Fruit fly (Drosophila melanogaster) whole organism, embryonic: ENCODE data around the gene Tsp97E.
A peak's percentile ranks its signal among the peaks of the same experiment; 100 is the strongest.

Source experiments
- Ada2b ChIP-seq: fragments of 200-800 bp; sonication (Bioruptor generic); IDR thresholded peaks from 2 replicates; pipeline ENCODE4 v1.3.6; 2022; ENCODE audit warnings: missing biosample characterization, missing genetic modification characterization
- Atf3 ChIP-seq: fragments of 200-800 bp; sonication (Bioruptor generic); optimal IDR thresholded peaks from 3 replicates; lab custom pipeline; 2016; ENCODE audit warnings: missing biosample characterization, missing genetic modification characterization
- Bdp1 ChIP-seq: fragments of 200-800 bp; sonication (Bioruptor generic); optimal IDR thresholded peaks from 3 replicates; lab custom pipeline; 2016; ENCODE audit warnings: missing biosample characterization, missing genetic modification characterization
- Bgb ChIP-seq: fragments of 200-800 bp; sonication (Bioruptor generic); IDR thresholded peaks from 2 replicates; pipeline ENCODE4 v1.3.6; 2022; ENCODE audit warnings: missing biosample characterization, missing genetic modification characterization; ENCODE audit not compliant: partially characterized antibody
- Blimp-1 ChIP-seq: fragments of 200-800 bp; sonication (Bioruptor generic); optimal IDR thresholded peaks from 3 replicates; lab custom pipeline; 2018; ENCODE audit warnings: missing biosample characterization, missing genetic modification characterization, mild to moderate bottlenecking, moderate library complexity, missing genetic modification reagents
- CG10543 ChIP-seq: fragments of 200-800 bp; sonication (Bioruptor generic); optimal IDR thresholded peaks from 3 replicates; lab custom pipeline; 2017; ENCODE audit warnings: missing biosample characterization, mild to moderate bottlenecking, missing genetic modification characterization, moderate library complexity
- CG12659 ChIP-seq: fragments of 200-800 bp; sonication (Bioruptor generic); optimal IDR thresholded peaks from 3 replicates; lab custom pipeline; 2017; ENCODE audit warnings: mild to moderate bottlenecking, missing biosample characterization, missing genetic modification reagents, missing genetic modification characterization
- CG12744 ChIP-seq: fragments of 200-800 bp; sonication (Bioruptor generic); optimal IDR thresholded peaks from 2 replicates; lab custom pipeline; 2016; ENCODE audit warnings: missing biosample characterization, missing genetic modification characterization
- CG17385 ChIP-seq: fragments of 200-800 bp; sonication (Bioruptor generic); optimal IDR thresholded peaks from 3 replicates; lab custom pipeline; 2018; ENCODE audit warnings: missing biosample characterization, mild to moderate bottlenecking, missing genetic modification characterization
- CG2129 ChIP-seq: fragments of 200-800 bp; sonication (Bioruptor generic); IDR thresholded peaks from 2 replicates; pipeline ENCODE4 v1.3.6; 2022; ENCODE audit warnings: missing biosample characterization, missing genetic modification characterization; ENCODE audit not compliant: partially characterized antibody
- CG2202 ChIP-seq: fragments of 200-800 bp; sonication (Bioruptor generic); optimal IDR thresholded peaks from 2 replicates; lab custom pipeline; 2018; ENCODE audit warnings: missing biosample characterization, mild to moderate bottlenecking, missing genetic modification characterization
- CG31365 ChIP-seq: fragments of 200-800 bp; sonication (Bioruptor generic); optimal IDR thresholded peaks from 2 replicates; lab custom pipeline; 2018; ENCODE audit warnings: missing biosample characterization, mild to moderate bottlenecking, missing genetic modification characterization
- CG42726 ChIP-seq: fragments of 200-800 bp; sonication (Bioruptor generic); IDR thresholded peaks from 2 replicates; pipeline ENCODE4 v1.3.6; 2022; ENCODE audit warnings: missing biosample characterization, missing genetic modification characterization; ENCODE audit not compliant: partially characterized antibody
- CG4328 ChIP-seq: fragments of 200-800 bp; sonication (Bioruptor generic); optimal IDR thresholded peaks from 3 replicates; lab custom pipeline; 2017; ENCODE audit warnings: missing biosample characterization, missing genetic modification reagents, missing genetic modification characterization
- CG4617 ChIP-seq: fragments of 200-800 bp; sonication (Bioruptor generic); optimal IDR thresholded peaks from 3 replicates; lab custom pipeline; 2016; ENCODE audit warnings: missing biosample characterization, missing genetic modification characterization, borderline replicate concordance
- CG4854 ChIP-seq: fragments of 200-800 bp; sonication (Bioruptor generic); optimal IDR thresholded peaks from 2 replicates; lab custom pipeline; 2016; ENCODE audit warnings: missing biosample characterization, missing genetic modification characterization, inconsistent platforms
- CG6791 ChIP-seq: fragments of 200-800 bp; sonication (Bioruptor generic); IDR thresholded peaks from 3 replicates; pipeline ENCODE4 v1.3.6; 2022; ENCODE audit warnings: missing biosample characterization, missing genetic modification characterization; ENCODE audit not compliant: partially characterized antibody
- CG7372 ChIP-seq: fragments of 200-800 bp; sonication (Bioruptor generic); IDR thresholded peaks from 2 replicates; pipeline ENCODE4 v1.3.6; 2022; ENCODE audit warnings: missing biosample characterization, missing genetic modification characterization
- CG7745 ChIP-seq: fragments of 200-800 bp; sonication (Bioruptor generic); optimal IDR thresholded peaks from 2 replicates; lab custom pipeline; 2018; ENCODE audit warnings: missing biosample characterization, mild to moderate bottlenecking, missing genetic modification characterization, moderate library complexity
- CG8290 ChIP-seq, 3 experiments: fragments of 200-800 bp; sonication (Bioruptor generic); optimal IDR thresholded peaks; 2 replicates each; lab custom pipeline; 2016 to 2019; ENCODE audit warnings: missing biosample characterization in 3 of 3, missing genetic modification characterization in 3 of 3, mild to moderate bottlenecking in 2 of 3, moderate library complexity in 1 of 3
- CG8359 ChIP-seq: fragments of 200-800 bp; sonication (Bioruptor generic); optimal IDR thresholded peaks from 2 replicates; lab custom pipeline; 2017; ENCODE audit warnings: missing biosample characterization, mild to moderate bottlenecking, missing genetic modification characterization, borderline replicate concordance
- CG9727 ChIP-seq: fragments of 200-800 bp; sonication (Bioruptor generic); optimal IDR thresholded peaks from 3 replicates; lab custom pipeline; 2017; ENCODE audit warnings: missing biosample characterization, mild to moderate bottlenecking, missing genetic modification characterization
- D19A ChIP-seq: fragments of 200-800 bp; optimal IDR thresholded peaks from 3 replicates; lab custom pipeline; 2019; ENCODE audit warnings: missing biosample characterization, mild to moderate bottlenecking, missing genetic modification characterization, moderate library complexity
- Dfd ChIP-seq, 2 experiments: fragments of >200 bp; optimal IDR thresholded peaks; 2 replicates each; lab custom pipeline; 2017; ENCODE audit warnings: missing biosample characterization in 2 of 2, missing genetic modification characterization in 2 of 2
- ERR ChIP-seq: fragments of 200-800 bp; sonication (Bioruptor generic); optimal IDR thresholded peaks from 2 replicates; lab custom pipeline; 2016; ENCODE audit warnings: missing biosample characterization, missing genetic modification characterization
- HHEX ChIP-seq: fragments of 200-800 bp; sonication (Bioruptor generic); optimal IDR thresholded peaks from 3 replicates; lab custom pipeline; 2017; ENCODE audit warnings: missing biosample characterization, mild to moderate bottlenecking, missing genetic modification characterization, missing genetic modification reagents
- Hmx ChIP-seq: fragments of 200-800 bp; sonication (Bioruptor generic); optimal IDR thresholded peaks from 2 replicates; lab custom pipeline; 2016; ENCODE audit warnings: missing biosample characterization, missing genetic modification characterization
- Hr39 ChIP-seq: fragments of >200 bp; optimal IDR thresholded peaks from 2 replicates; lab custom pipeline; 2017
- Ravus ChIP-seq: fragments of 200-800 bp; sonication (Bioruptor generic); IDR thresholded peaks from 2 replicates; pipeline ENCODE4 v1.3.6; 2022; ENCODE audit warnings: missing biosample characterization, missing genetic modification characterization
- Taf1 ChIP-seq: fragments of 200-800 bp; sonication (Bioruptor generic); IDR thresholded peaks from 2 replicates; pipeline ENCODE4 v1.3.6; 2022; ENCODE audit warnings: missing biosample characterization, missing genetic modification characterization
- Trl ChIP-seq, 3 experiments: fragments of >200 bp in 2 of 3; fragments of 200-800 bp in 1 of 3; sonication (Bioruptor generic) in 1 of 3; optimal IDR thresholded peaks; 2 replicates in 1 of 3; 3 replicates in 2 of 3; lab custom pipeline; 2016 to 2017; ENCODE audit warnings: missing biosample characterization in 1 of 3, missing genetic modification characterization in 1 of 3
- ara ChIP-seq: fragments of 200-800 bp; sonication (Bioruptor generic); IDR thresholded peaks from 2 replicates; pipeline ENCODE4 v1.3.6; 2022; ENCODE audit warnings: missing biosample characterization, missing genetic modification characterization
- ash1 ChIP-seq: fragments of 200-800 bp; sonication (Bioruptor generic); optimal IDR thresholded peaks from 2 replicates; lab custom pipeline; 2018; ENCODE audit warnings: missing biosample characterization, mild to moderate bottlenecking, missing genetic modification characterization
- bcd ChIP-seq: fragments of 200-800 bp; sonication (Bioruptor generic); optimal IDR thresholded peaks from 2 replicates; lab custom pipeline; 2017; ENCODE audit warnings: missing biosample characterization, mild to moderate bottlenecking, missing genetic modification characterization
- cas ChIP-seq: fragments of 200-800 bp; sonication (Bioruptor generic); IDR thresholded peaks from 2 replicates; pipeline ENCODE4 v1.3.6; 2022; ENCODE audit warnings: missing biosample characterization, missing genetic modification characterization
- crc ChIP-seq: fragments of 200-800 bp; sonication (Bioruptor generic); optimal IDR thresholded peaks from 2 replicates; lab custom pipeline; 2016; ENCODE audit warnings: missing biosample characterization, missing genetic modification characterization
- crol ChIP-seq: fragments of 200-800 bp; sonication (Bioruptor generic); IDR thresholded peaks from 2 replicates; pipeline ENCODE4 v1.3.6; 2022; ENCODE audit warnings: missing biosample characterization, missing genetic modification characterization
- dysf ChIP-seq: fragments of 200-800 bp; sonication (Bioruptor generic); IDR thresholded peaks from 3 replicates; pipeline ENCODE4 v1.3.6; 2022; ENCODE audit warnings: missing biosample characterization, missing genetic modification characterization
- fd3F ChIP-seq: fragments of 200-800 bp; sonication (Bioruptor generic); optimal IDR thresholded peaks from 2 replicates; lab custom pipeline; 2018; ENCODE audit warnings: missing biosample characterization, mild to moderate bottlenecking, missing genetic modification characterization, moderate library complexity
- gce ChIP-seq: fragments of 200-800 bp; sonication (Bioruptor generic); IDR thresholded peaks from 3 replicates; pipeline ENCODE4 v1.3.6; 2022; ENCODE audit warnings: missing biosample characterization, missing genetic modification characterization
- gcm ChIP-seq: fragments of 200-800 bp; sonication (Bioruptor generic); optimal IDR thresholded peaks from 2 replicates; lab custom pipeline; 2019; ENCODE audit warnings: missing biosample characterization, mild to moderate bottlenecking, missing genetic modification characterization, moderate library complexity
- gcm2 ChIP-seq: fragments of 200-800 bp; sonication (Bioruptor generic); optimal IDR thresholded peaks from 2 replicates; lab custom pipeline; 2016; ENCODE audit warnings: missing biosample characterization, missing genetic modification characterization
- knrl ChIP-seq: fragments of 200-800 bp; sonication (Bioruptor generic); IDR thresholded peaks from 3 replicates; pipeline ENCODE4 v1.3.6; 2022; ENCODE audit warnings: missing biosample characterization, missing genetic modification characterization; ENCODE audit not compliant: partially characterized antibody
- nerfin-2 ChIP-seq: fragments of 200-800 bp; sonication (Bioruptor generic); IDR thresholded peaks from 2 replicates; pipeline ENCODE4 v1.3.6; 2022; ENCODE audit warnings: missing biosample characterization, missing genetic modification characterization; ENCODE audit not compliant: partially characterized antibody
- p53 ChIP-seq: fragments of 200-800 bp; sonication (Bioruptor generic); optimal IDR thresholded peaks from 2 replicates; lab custom pipeline; 2016; ENCODE audit warnings: missing biosample characterization, missing genetic modification characterization
- pfk ChIP-seq: fragments of 200-800 bp; sonication (Bioruptor generic); optimal IDR thresholded peaks from 2 replicates; lab custom pipeline; 2018; ENCODE audit warnings: missing biosample characterization, mild to moderate bottlenecking, missing genetic modification characterization, moderate library complexity
- slbo ChIP-seq: fragments of 200-800 bp; sonication (Bioruptor generic); IDR thresholded peaks from 2 replicates; pipeline ENCODE4 v1.3.6; 2022; ENCODE audit warnings: missing biosample characterization, missing genetic modification characterization
- stwl ChIP-seq: fragments of 200-800 bp; sonication (Bioruptor generic); optimal IDR thresholded peaks from 3 replicates; lab custom pipeline; 2018; ENCODE audit warnings: missing biosample characterization, mild to moderate bottlenecking, missing genetic modification characterization, moderate library complexity
- tx ChIP-seq: fragments of 200-800 bp; sonication (Bioruptor generic); optimal IDR thresholded peaks from 2 replicates; lab custom pipeline; 2016; ENCODE audit warnings: missing biosample characterization, missing genetic modification characterization
- wor ChIP-seq: fragments of 200-800 bp; sonication (Bioruptor generic); IDR thresholded peaks from 2 replicates; pipeline ENCODE4 v1.3.6; 2022; ENCODE audit warnings: missing biosample characterization, missing genetic modification characterization

The Tsp97E gene

dm6 chr3R:26928424-26928823, 36.2 kb downstream of the Tsp97E start:
- TF ChIP-seq CG9727 (GFP tag; lab: Kevin White, UChicago) (peak; percentile 1), p53 (no peak), knrl (GFP tag; lab: Robert Waterston, UW) (no peak), cas (no peak), ash1 (GFP tag; lab: Kevin White, UChicago) (no peak), CG4854 (no peak), CG2129 (GFP tag; lab: Robert Waterston, UW) (no peak), tx (no peak), stwl (no peak), slbo (GFP tag; lab: Robert Waterston, UW) (peak; percentile 58), gcm (GFP tag; lab: Kevin White, UChicago) (peak; percentile 54), Blimp-1 (GFP tag; lab: Kevin White, UChicago) (peak; percentile 49), gcm2 (no peak), Dfd (GFP tag; optimal IDR thresholded peaks at IDR 0.05; lab: Kevin White, UChicago) (no peak), Taf1 (GFP tag; lab: Robert Waterston, UW) (no peak), CG6791 (GFP tag; lab: Robert Waterston, UW) (no peak), CG10543 (GFP tag; lab: Kevin White, UChicago) (no peak), CG4328 (GFP tag; lab: Kevin White, UChicago) (no peak), dysf (GFP tag; lab: Robert Waterston, UW) (peak; percentile 29; the same call in 1 of the 3 replicates), fd3F (peak; percentile 61), Bgb (GFP tag; lab: Robert Waterston, UW) (no peak), Atf3 (GFP tag; lab: Kevin White, UChicago) (no peak), wor (0 out of 2 replicates have a peak, but pooled peaks have one; percentile 30), CG12744 (GFP tag; lab: Kevin White, UChicago) (no peak), Bdp1 (GFP tag; lab: Kevin White, UChicago) (no peak), D19A (tag; lab: Kevin White, UChicago) (peak; percentile 10), Trl (optimal IDR thresholded peaks at IDR 0.05; lab: Kevin White, UChicago) (no peak), Trl (GFP tag; optimal IDR thresholded peaks at IDR 0.05; lab: Kevin White, UChicago) (no peak), bcd (GFP tag; lab: Kevin White, UChicago) (peak; percentile 22), ara (peak; percentile 49; the same call in 1 of the 2 replicates), pfk (GFP tag; lab: Kevin White, UChicago) (no peak), CG8359 (GFP tag; lab: Kevin White, UChicago) (peak; percentile 5), Hmx (no peak), crol (GFP tag; lab: Robert Waterston, UW) (no peak), Hr39 (lab: Kevin White, UChicago) (no peak), CG7372 (GFP tag; lab: Robert Waterston, UW) (no peak), crc (GFP tag; lab: Kevin White, UChicago) (no peak), ERR (GFP tag; lab: Kevin White, UChicago) (no peak), HHEX (GFP tag; lab: Kevin White, UChicago) (peak; percentile 54), CG2202 (tag; lab: Kevin White, UChicago) (no peak), gce (GFP tag; lab: Robert Waterston, UW) (no peak), Ravus (no peak), CG8290 (GFP tag; optimal IDR thresholded peaks at IDR 0.05; lab: Kevin White, UChicago) (no peak), CG8290 (tag; optimal IDR thresholded peaks at IDR 0.05; lab: Kevin White, UChicago) (peak in 1 of 2 experiments; percentile 69), CG4617 (GFP tag; lab: Kevin White, UChicago) (peak; percentile 15), CG42726 (GFP tag; lab: Robert Waterston, UW) (no peak), CG31365 (tag; lab: Kevin White, UChicago) (no peak), nerfin-2 (no peak), CG12659 (peak; percentile 48), CG17385 (GFP tag; lab: Kevin White, UChicago) (peak; percentile 71), CG7745 (tag; lab: Kevin White, UChicago) (no peak), Ada2b (GFP tag; lab: Robert Waterston, UW) (0 out of 2 replicates have a peak, but pooled peaks have one; percentile 60)
